Worm (Caenorhabditis elegans): ENCODE results near the gene R10E8.2.

DNA sequence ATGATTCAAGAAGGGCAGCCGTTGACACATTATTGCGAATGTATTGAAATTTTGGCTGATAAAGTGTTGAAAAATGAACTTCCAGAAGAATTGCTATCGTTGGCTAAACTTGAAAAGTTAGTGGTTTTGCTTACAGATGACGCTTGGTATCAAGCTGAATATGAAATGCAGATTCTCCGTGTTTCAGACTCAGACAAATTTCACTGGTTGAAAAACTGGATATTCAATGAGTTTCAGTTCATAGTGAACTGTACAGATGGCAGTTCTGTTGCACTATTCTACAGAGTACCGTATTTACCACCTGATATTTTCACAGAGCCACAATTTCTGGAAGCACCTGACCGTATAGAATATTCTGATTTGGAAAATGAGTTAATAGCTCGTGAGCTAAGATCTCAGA lies 45.7 kb downstream of the R10E8.2 start:
- TF ChIP-seq W03F9.2 (tag; optimal IDR thresholded peaks at IDR 0.05) (no peak), him-1 (tag; optimal IDR thresholded peaks at IDR 0.05) (no peak)

Measured in whole organism, L4/young adult.